Fruit fly (Drosophila melanogaster): ENCODE results near the gene CG15912.

DNA sequence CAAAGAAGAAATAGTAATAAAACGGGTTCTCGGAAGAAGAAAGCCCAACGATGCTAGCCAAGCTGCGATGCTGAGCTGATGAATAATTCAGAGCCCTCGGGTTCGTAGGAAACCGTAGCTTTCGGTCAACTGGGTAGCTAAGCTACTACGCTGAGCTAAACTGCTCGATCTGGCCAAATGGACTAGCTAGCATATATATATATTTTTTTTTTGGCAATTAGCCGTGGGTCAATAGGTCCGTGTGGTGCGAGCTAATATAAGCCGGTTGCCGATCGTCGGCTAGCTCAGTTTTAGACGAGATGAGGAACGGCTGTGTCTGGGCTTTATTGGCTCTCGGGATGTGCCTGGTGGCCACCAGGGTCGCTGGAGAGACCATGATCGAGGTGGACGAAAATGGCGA, 8.9 kb downstream of the CG15912 start, which contains the start of gene CG3546:
- TF ChIP-seq Crg-1 (GFP tag; optimal IDR thresholded peaks at IDR 0.05) (no peak), bab1 (GFP tag; optimal IDR thresholded peaks at IDR 0.05) (no peak), Hr96 (GFP tag; optimal IDR thresholded peaks at IDR 0.05) (no peak), CG33017 (tag; optimal IDR thresholded peaks at IDR 0.05) (no peak), pad (GFP tag; optimal IDR thresholded peaks at IDR 0.05) (no peak), CG7101 (tag; optimal IDR thresholded peaks at IDR 0.05) (no peak), cnc (optimal IDR thresholded peaks at IDR 0.05) (no peak), CG7045 (GFP tag; optimal IDR thresholded peaks at IDR 0.05) (no peak), CG14711 (tag; optimal IDR thresholded peaks at IDR 0.05) (no peak), CG1620 (GFP tag; optimal IDR thresholded peaks at IDR 0.05) (no peak), kay (GFP tag; ENCODE audit: borderline replicate concordance) (no peak), ovo (GFP tag; optimal IDR thresholded peaks at IDR 0.05) (no peak)

All from whole organism, adult.